Worm (Caenorhabditis elegans) whole organism, L3 larva: Measurements from ENCODE around the gene lmtr-2.

Experiments
- ZK546.5 ChIP-seq: sonication (generic microtip); optimal IDR thresholded peaks from 2 replicates; lab custom pipeline; 2017; ENCODE audit warnings: missing biosample characterization, missing genetic modification characterization
- aly-2 ChIP-seq: fragments of 150-350 bp; optimal IDR thresholded peaks from 2 replicates; lab custom pipeline; 2014; ENCODE audit warnings: missing biosample characterization, missing genetic modification characterization
- ama-1 ChIP-seq: fragments of 150-350 bp; optimal IDR thresholded peaks from 2 replicates; lab custom pipeline; 2018
- ceh-16 ChIP-seq: sonication (generic microtip); optimal IDR thresholded peaks from 2 replicates; lab custom pipeline; 2017; ENCODE audit warnings: missing biosample characterization, missing genetic modification characterization
- ceh-28 ChIP-seq: fragments of 150-350 bp; optimal IDR thresholded peaks from 2 replicates; lab custom pipeline; 2014; ENCODE audit warnings: missing biosample characterization, missing genetic modification reagents, missing genetic modification characterization
- ceh-82 ChIP-seq: fragments of 150-350 bp; optimal IDR thresholded peaks from 2 replicates; lab custom pipeline; 2014; ENCODE audit warnings: missing biosample characterization, missing genetic modification characterization
- ceh-9 ChIP-seq: sonication (generic microtip); optimal IDR thresholded peaks from 2 replicates; lab custom pipeline; 2018; ENCODE audit warnings: missing biosample characterization, missing genetic modification characterization
- daf-12 ChIP-seq: fragments of 150-350 bp; optimal IDR thresholded peaks from 2 replicates; lab custom pipeline; 2014; ENCODE audit warnings: missing biosample characterization, missing genetic modification reagents, missing genetic modification characterization
- elt-1 ChIP-seq: fragments of 150-350 bp; optimal IDR thresholded peaks from 2 replicates; lab custom pipeline; 2014; ENCODE audit warnings: missing biosample characterization, missing genetic modification characterization
- elt-2 ChIP-seq: sonication (generic microtip); optimal IDR thresholded peaks from 2 replicates; lab custom pipeline; 2016; ENCODE audit warnings: missing genetic modification reagents, mild to moderate bottlenecking, missing genetic modification characterization, missing compliant biosample characterization
- elt-3 ChIP-seq, 3 experiments: fragments of 150-350 bp in 1 of 3; sonication (generic microtip) in 2 of 3; optimal IDR thresholded peaks; 2 replicates in 2 of 3; 4 replicates in 1 of 3; lab custom pipeline; 2014 to 2017; ENCODE audit warnings: missing biosample characterization in 3 of 3, missing genetic modification characterization in 3 of 3
- eor-1 ChIP-seq, 2 experiments: fragments of 150-350 bp; optimal IDR thresholded peaks; 2 replicates each; lab custom pipeline; 2014 to 2018; ENCODE audit warnings: missing biosample characterization in 2 of 2, missing genetic modification characterization in 2 of 2
- fkh-10 ChIP-seq: sonication (generic microtip); optimal IDR thresholded peaks from 2 replicates; lab custom pipeline; 2017; ENCODE audit warnings: missing biosample characterization, missing genetic modification reagents, missing genetic modification characterization
- fos-1 ChIP-seq: fragments of 150-350 bp; optimal IDR thresholded peaks from 2 replicates; lab custom pipeline; 2014; ENCODE audit warnings: missing biosample characterization, missing genetic modification characterization
- hmg-11 ChIP-seq: sonication (generic microtip); optimal IDR thresholded peaks from 2 replicates; lab custom pipeline; 2016; ENCODE audit warnings: missing genetic modification characterization, missing compliant biosample characterization
- lin-15B ChIP-seq: fragments of 150-350 bp; optimal IDR thresholded peaks from 2 replicates; lab custom pipeline; 2014; ENCODE audit warnings: missing biosample characterization, missing genetic modification characterization
- lin-39 ChIP-seq: fragments of 150-350 bp; optimal IDR thresholded peaks from 2 replicates; lab custom pipeline; 2018; ENCODE audit warnings: missing biosample characterization, missing genetic modification reagents, missing genetic modification characterization
- mdl-1 ChIP-seq: fragments of 150-350 bp; optimal IDR thresholded peaks from 2 replicates; lab custom pipeline; 2014; ENCODE audit warnings: missing biosample characterization, missing genetic modification characterization
- nhr-12 ChIP-seq: fragments of 150-350 bp; optimal IDR thresholded peaks from 2 replicates; lab custom pipeline; 2014; ENCODE audit warnings: missing biosample characterization, missing genetic modification characterization
- nhr-23 ChIP-seq: fragments of 150-350 bp; optimal IDR thresholded peaks from 2 replicates; lab custom pipeline; 2014; ENCODE audit warnings: missing biosample characterization, missing genetic modification reagents, missing genetic modification characterization
- nhr-25 ChIP-seq: sonication (generic microtip); optimal IDR thresholded peaks from 2 replicates; lab custom pipeline; 2017; ENCODE audit warnings: missing biosample characterization, missing genetic modification characterization
- nhr-28 ChIP-seq: fragments of 150-350 bp; optimal IDR thresholded peaks from 2 replicates; lab custom pipeline; 2014; ENCODE audit warnings: missing biosample characterization, missing genetic modification characterization
- nhr-43 ChIP-seq: sonication (generic microtip); optimal IDR thresholded peaks from 2 replicates; lab custom pipeline; 2016; ENCODE audit warnings: mild to moderate bottlenecking, missing genetic modification characterization, missing compliant biosample characterization; ENCODE audit not compliant: poor library complexity, severe bottlenecking
- nhr-77 ChIP-seq: fragments of 150-350 bp; optimal IDR thresholded peaks from 2 replicates; lab custom pipeline; 2014; ENCODE audit warnings: missing biosample characterization, missing genetic modification characterization
- pqm-1 ChIP-seq: fragments of 150-350 bp; optimal IDR thresholded peaks from 2 replicates; lab custom pipeline; 2017; ENCODE audit warnings: missing biosample characterization, missing genetic modification characterization, inconsistent platforms
- skn-1 ChIP-seq: fragments of 150-350 bp; optimal IDR thresholded peaks from 2 replicates; lab custom pipeline; 2014; ENCODE audit warnings: missing biosample characterization, missing genetic modification characterization
- snpc-4 ChIP-seq: fragments of 150-350 bp; optimal IDR thresholded peaks from 2 replicates; lab custom pipeline; 2014; ENCODE audit warnings: missing biosample characterization, missing genetic modification characterization
- tbx-2 ChIP-seq: sonication (generic microtip); optimal IDR thresholded peaks from 2 replicates; lab custom pipeline; 2016; ENCODE audit warnings: mild to moderate bottlenecking, missing genetic modification characterization, missing compliant biosample characterization
- unc-62 ChIP-seq: fragments of 150-350 bp; sonication (generic microtip); optimal IDR thresholded peaks from 4 replicates; lab custom pipeline; 2014; ENCODE audit warnings: missing biosample characterization, missing genetic modification reagents, missing genetic modification characterization
- zag-1 ChIP-seq: fragments of 150-350 bp; optimal IDR thresholded peaks from 2 replicates; lab custom pipeline; 2014; ENCODE audit warnings: missing biosample characterization, missing genetic modification characterization

The lmtr-2 gene

DNA sequence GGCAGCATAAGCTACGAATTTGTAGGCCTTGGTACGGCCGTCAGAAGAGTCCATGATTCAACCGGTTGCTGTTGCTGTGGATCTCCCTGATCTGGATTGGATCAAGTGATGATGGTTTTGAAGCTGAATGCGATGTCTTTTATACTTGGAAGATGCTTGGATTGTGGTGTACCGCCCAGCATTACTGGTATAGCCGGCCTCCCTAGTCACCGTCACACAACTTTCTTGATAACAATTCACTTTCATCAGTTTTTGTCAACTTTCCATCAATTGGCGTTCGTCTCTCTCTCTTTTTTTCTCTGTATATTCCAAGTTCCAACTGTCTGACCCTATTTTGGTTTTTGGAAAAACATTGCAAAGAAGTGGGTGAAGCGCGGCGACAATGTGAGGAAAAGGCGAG is 39.9 kb upstream of the lmtr-2 start, which contains the start of gene col-43:
col-43 (minus strand) TSS at position 101 of the 400 bp plus-strand sequence.
- no peak for TF ChIP-seq eor-1 (tag; optimal IDR thresholded peaks at IDR 0.05; lab: Kevin White, UChicago)
- TF ChIP-seq ama-1 = no peak
- no peak for TF ChIP-seq elt-3 (tag; optimal IDR thresholded peaks at IDR 0.05; lab: Kevin White, UChicago)
- TF ChIP-seq lin-15B (tag; lab: Kevin White, UChicago) = no peak
- no peak for TF ChIP-seq ZK546.5 (tag; lab: Kevin White, UChicago)
- no peak for TF ChIP-seq nhr-77 (tag; lab: Kevin White, UChicago)
- TF ChIP-seq ceh-28 = no peak
- TF ChIP-seq nhr-28 (tag; lab: Kevin White, UChicago) = no peak
- no peak for TF ChIP-seq skn-1 (tag; lab: Kevin White, UChicago)
- no peak for TF ChIP-seq nhr-43 (tag; lab: Kevin White, UChicago)
- no peak for TF ChIP-seq daf-12 (tag; lab: Kevin White, UChicago)
- TF ChIP-seq tbx-2 (tag; lab: Kevin White, UChicago) = no peak
- TF ChIP-seq mdl-1 (tag; lab: Kevin White, UChicago) = no peak
- no peak for TF ChIP-seq ceh-16
- no peak for TF ChIP-seq nhr-23 (tag; lab: Kevin White, UChicago)
- no peak for TF ChIP-seq ceh-9 (tag; lab: Kevin White, UChicago)

DNA sequence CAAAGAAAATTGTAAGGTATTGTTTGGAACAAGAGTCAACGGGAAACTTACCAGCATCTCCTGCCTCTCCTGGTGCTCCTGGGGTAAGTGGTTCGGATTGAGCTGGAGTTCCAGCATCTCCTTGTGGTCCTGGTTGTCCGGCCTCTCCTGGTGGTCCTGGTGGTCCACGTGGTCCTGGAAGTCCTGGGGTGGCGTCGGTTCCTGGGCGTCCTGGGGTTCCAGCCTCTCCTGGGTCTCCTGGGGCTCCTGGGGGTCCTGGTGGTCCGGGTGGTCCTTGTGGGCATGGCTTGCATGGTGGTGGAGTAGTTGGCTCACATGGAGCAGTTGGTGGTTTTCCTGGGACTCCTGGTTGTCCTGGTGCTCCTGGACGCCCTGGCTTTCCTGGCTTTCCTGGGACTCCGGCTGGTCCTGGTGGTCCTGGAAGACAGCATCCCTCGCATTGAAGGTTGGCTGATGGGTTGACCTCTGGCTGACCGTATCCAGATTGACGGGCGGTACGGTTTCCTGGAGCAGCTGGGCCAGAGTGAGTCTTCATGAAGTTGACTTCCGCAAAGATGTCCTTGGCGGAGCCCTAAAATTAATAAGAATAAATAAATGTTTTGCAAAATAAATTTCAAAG is 39.3 kb upstream of the lmtr-2 start:
- TF ChIP-seq hmg-11 (tag; lab: Kevin White, UChicago) = no peak
- no peak for TF ChIP-seq nhr-43 (tag; lab: Kevin White, UChicago)
- no peak for TF ChIP-seq ama-1
- TF ChIP-seq zag-1 (tag; lab: Kevin White, UChicago) = no peak
- no peak for TF ChIP-seq nhr-23 (tag; lab: Kevin White, UChicago)
- no peak for TF ChIP-seq skn-1 (tag; lab: Kevin White, UChicago)
- TF ChIP-seq, all 47 proteins: peak for 0

DNA sequence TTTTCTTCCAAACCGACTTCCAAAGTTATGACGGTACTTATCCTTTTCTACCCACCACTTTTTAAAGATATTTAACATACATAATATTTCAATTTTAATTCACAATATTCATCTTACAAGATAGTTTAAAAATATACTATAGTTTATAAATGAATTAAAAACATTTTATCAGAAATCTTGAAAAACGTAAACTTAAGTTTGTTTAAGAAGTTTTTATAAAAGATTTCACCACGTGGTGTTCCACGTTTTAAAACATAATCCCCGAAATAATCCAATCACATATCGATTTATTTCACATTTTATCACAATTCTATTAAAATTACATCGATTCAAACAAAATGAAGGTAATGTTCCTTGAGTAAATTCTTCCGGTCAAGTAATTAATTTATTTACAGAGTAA is 35.8 kb upstream of the lmtr-2 start, which contains the start of gene ZC513.3:
ZC513.3 (plus strand) TSS at position 301 of the 400 bp plus-strand sequence.
- TF ChIP-seq mdl-1 (tag; lab: Kevin White, UChicago) = no peak
- no peak for TF ChIP-seq fkh-10 (GFP tag; lab: Kevin White, UChicago)
- TF ChIP-seq nhr-25 = no peak
- TF ChIP-seq fos-1 (tag; lab: Kevin White, UChicago) = no peak
- TF ChIP-seq ceh-16 = no peak

DNA sequence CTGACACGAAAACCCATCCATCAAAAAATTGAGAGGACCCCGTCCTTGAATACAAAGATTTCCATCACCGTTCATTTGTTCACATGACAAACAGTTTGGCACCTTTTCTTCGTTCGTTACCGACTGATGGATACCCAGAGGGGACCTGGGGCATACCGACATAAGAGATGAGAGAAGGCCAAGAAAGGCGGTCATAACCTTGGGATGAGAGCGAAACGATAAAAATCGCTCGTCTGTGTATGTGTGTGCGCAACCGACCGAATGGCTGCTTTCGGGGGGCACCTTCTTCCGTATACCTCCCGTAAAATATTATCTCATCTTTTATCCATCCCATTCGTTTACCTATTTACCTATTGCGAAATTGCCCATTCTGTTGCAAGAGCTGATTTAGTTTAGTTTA is 34.1 kb upstream of the lmtr-2 start:
- TF ChIP-seq nhr-25 (peak; percentile 66), elt-1 (tag; lab: Kevin White, UChicago) (peak; percentile 35), nhr-23 (tag; lab: Kevin White, UChicago) (peak; percentile 45), ceh-9 (tag; lab: Kevin White, UChicago) (no peak)

DNA sequence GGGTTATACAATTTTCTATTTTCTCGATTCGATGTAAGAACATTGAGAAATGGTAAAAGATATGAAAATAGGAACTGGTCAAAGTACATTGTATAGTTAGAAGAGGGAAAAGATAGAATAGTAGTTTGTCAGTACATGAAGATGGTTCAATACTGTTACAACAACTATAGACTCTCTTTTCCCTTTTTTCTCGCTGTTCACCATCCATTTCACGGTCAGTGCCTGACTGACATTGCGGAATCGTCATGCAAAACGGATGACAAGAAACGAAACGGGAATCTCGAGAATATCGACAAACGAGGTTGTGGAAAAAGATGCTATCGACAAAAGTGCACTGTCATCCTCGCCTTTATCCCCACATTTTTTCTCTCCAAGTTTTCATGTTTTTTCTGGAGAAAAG is 32.8 kb upstream of the lmtr-2 start:
- no peak for TF ChIP-seq lin-15B (tag; lab: Kevin White, UChicago)
- peak; percentile 64 for TF ChIP-seq nhr-25
- TF ChIP-seq fkh-10 (GFP tag; lab: Kevin White, UChicago) = no peak
- no peak for TF ChIP-seq ceh-82 (tag; lab: Kevin White, UChicago)
- no peak for TF ChIP-seq elt-2 (tag; lab: Kevin White, UChicago)
- TF ChIP-seq nhr-28 (tag; lab: Kevin White, UChicago) = no peak
- peak; percentile 48 for TF ChIP-seq nhr-23 (tag; lab: Kevin White, UChicago)
- no peak for TF ChIP-seq ceh-9 (tag; lab: Kevin White, UChicago)
- TF ChIP-seq, all 47 proteins: peak for 2

DNA sequence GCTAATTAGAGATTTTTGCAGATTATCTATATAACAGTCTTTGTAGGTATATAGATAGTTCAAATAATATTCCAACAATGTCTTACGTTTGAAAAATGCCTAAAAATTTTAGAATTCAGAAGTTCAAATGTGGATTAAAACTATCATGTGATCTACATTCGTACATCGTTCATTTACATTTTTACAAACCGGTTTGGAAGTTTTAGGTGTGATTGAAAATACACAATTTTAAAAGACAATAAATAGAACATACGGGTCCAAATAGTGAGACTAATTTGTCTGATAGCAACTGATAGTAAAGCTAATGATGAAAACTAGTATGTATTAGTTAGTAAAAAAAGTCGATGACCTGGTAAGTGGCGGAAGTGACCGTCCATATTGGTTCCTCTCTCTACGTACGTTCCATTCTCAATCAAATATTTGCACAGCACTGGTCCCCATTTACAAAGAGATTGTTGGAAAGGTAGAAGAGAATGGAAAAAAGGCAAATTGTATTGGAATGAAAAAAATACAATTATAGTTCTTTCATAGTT is 30.5 kb upstream of the lmtr-2 start:
- TF ChIP-seq tbx-2 (tag; lab: Kevin White, UChicago) (no peak), snpc-4 (no peak), lin-39 (tag; lab: Kevin White, UChicago) (no peak), elt-1 (tag; lab: Kevin White, UChicago) (no peak), pqm-1 (no peak), nhr-28 (tag; lab: Kevin White, UChicago) (no peak), ama-1 (no peak), zag-1 (tag; lab: Kevin White, UChicago) (no peak), unc-62 (GFP tag; lab: Kevin White, UChicago) (no peak), nhr-12 (no peak), aly-2 (tag; lab: Kevin White, UChicago) (no peak), ZK546.5 (tag; lab: Kevin White, UChicago) (no peak)
